Worm (Caenorhabditis elegans) whole organism, young adult: ENCODE measurements around the gene Y41D4A.7.

Experiments
- B0336.3 ChIP-seq: fragments of 200-800 bp; sonication (Bioruptor generic); IDR thresholded peaks from 2 replicates; pipeline ENCODE4 v1.3.6; 2022; ENCODE audit warnings: missing genetic modification characterization, missing compliant biosample characterization
- C06A6.2 ChIP-seq: fragments of 200-800 bp; sonication (Bioruptor generic); conservative IDR thresholded peaks from 2 replicates; pipeline ENCODE4 v1.3.6; 2022; ENCODE audit warnings: missing genetic modification characterization, missing compliant biosample characterization
- F10E7.11 ChIP-seq: sonication (generic microtip); optimal IDR thresholded peaks from 2 replicates; lab custom pipeline; 2017; ENCODE audit warnings: mild to moderate bottlenecking, missing genetic modification characterization, moderate library complexity, missing compliant biosample characterization
- F22D6.2 ChIP-seq: sonication (generic microtip); optimal IDR thresholded peaks from 2 replicates; lab custom pipeline; 2016; ENCODE audit warnings: mild to moderate bottlenecking, missing genetic modification characterization, missing compliant biosample characterization
- F37B4.10 ChIP-seq: fragments of 200-800 bp; sonication (Bioruptor generic); IDR thresholded peaks from 2 replicates; pipeline ENCODE4 v1.3.6; 2022; ENCODE audit warnings: missing genetic modification characterization, missing compliant biosample characterization
- F39B2.1 ChIP-seq: fragments of 200-800 bp; sonication (Bioruptor generic); IDR thresholded peaks from 2 replicates; pipeline ENCODE4 v1.3.6; 2022; ENCODE audit warnings: missing genetic modification reagents, missing genetic modification characterization, missing compliant biosample characterization
- F52B5.7 ChIP-seq: sonication (generic microtip); optimal IDR thresholded peaks from 2 replicates; lab custom pipeline; 2016; ENCODE audit warnings: mild to moderate bottlenecking, missing genetic modification characterization, missing compliant biosample characterization
- F57C9.4 ChIP-seq: sonication (generic microtip); optimal IDR thresholded peaks from 2 replicates; lab custom pipeline; 2017; ENCODE audit warnings: mild to moderate bottlenecking, missing genetic modification characterization, missing compliant biosample characterization
- T26A5.8 ChIP-seq: sonication (generic microtip); optimal IDR thresholded peaks from 2 replicates; lab custom pipeline; 2016; ENCODE audit warnings: missing genetic modification characterization, missing compliant biosample characterization
- Y53F4B.3 ChIP-seq: fragments of 200-800 bp; sonication (Bioruptor generic); IDR thresholded peaks from 2 replicates; pipeline ENCODE4 v1.3.6; 2022; ENCODE audit warnings: missing genetic modification reagents, missing genetic modification characterization, missing compliant biosample characterization
- Y56A3A.18 ChIP-seq: fragments of 200-800 bp; sonication (Bioruptor generic); IDR thresholded peaks from 2 replicates; pipeline ENCODE4 v1.3.6; 2022; ENCODE audit warnings: missing genetic modification reagents, missing genetic modification characterization, missing compliant biosample characterization
- Y67H2A.10 ChIP-seq: fragments of 200-800 bp; sonication (Bioruptor generic); conservative IDR thresholded peaks from 2 replicates; pipeline ENCODE4 v1.3.6; 2022; ENCODE audit warnings: missing genetic modification reagents, missing genetic modification characterization, missing compliant biosample characterization
- akir-1 ChIP-seq: fragments of 200-800 bp; sonication (Bioruptor generic); optimal IDR thresholded peaks from 2 replicates; lab custom pipeline; 2018; ENCODE audit warnings: mild to moderate bottlenecking, missing genetic modification characterization, moderate library complexity, missing compliant biosample characterization
- ama-1 ChIP-seq, 3 experiments: fragments of 150-350 bp in 1 of 3; sonication (generic microtip) in 2 of 3; optimal IDR thresholded peaks; 2 replicates each; lab custom pipeline; 2014 to 2018; ENCODE audit warnings: missing biosample characterization in 2 of 3, missing genetic modification characterization in 2 of 3, missing genetic modification reagents in 2 of 3
- attf-6 ChIP-seq: fragments of 200-800 bp; sonication (Bioruptor generic); IDR thresholded peaks from 2 replicates; pipeline ENCODE4 v1.3.6; 2022; ENCODE audit warnings: missing genetic modification reagents, missing genetic modification characterization, missing compliant biosample characterization
- ccch-3 ChIP-seq: fragments of 200-800 bp; sonication (Bioruptor generic); optimal IDR thresholded peaks from 2 replicates; lab custom pipeline; 2018; ENCODE audit warnings: mild to moderate bottlenecking, missing genetic modification characterization, missing compliant biosample characterization
- ceh-79 ChIP-seq: sonication (generic microtip); optimal IDR thresholded peaks from 2 replicates; lab custom pipeline; 2017; ENCODE audit warnings: mild to moderate bottlenecking, missing genetic modification characterization, missing compliant biosample characterization
- ceh-91 ChIP-seq: fragments of 200-800 bp; sonication (Bioruptor generic); IDR thresholded peaks from 2 replicates; pipeline ENCODE4 v1.3.6; 2022; ENCODE audit warnings: missing genetic modification reagents, missing genetic modification characterization, missing compliant biosample characterization
- dpl-1 ChIP-seq: fragments of 150-350 bp; optimal IDR thresholded peaks from 2 replicates; lab custom pipeline; 2014; ENCODE audit warnings: missing biosample characterization, missing genetic modification reagents, missing genetic modification characterization
- egl-44 ChIP-seq: fragments of 200-800 bp; sonication (Bioruptor generic); IDR thresholded peaks from 2 replicates; pipeline ENCODE4 v1.3.6; 2022; ENCODE audit warnings: missing genetic modification reagents, missing genetic modification characterization, missing compliant biosample characterization
- egrh-3 ChIP-seq: fragments of 200-800 bp; sonication (Bioruptor generic); IDR thresholded peaks from 2 replicates; pipeline ENCODE4 v1.3.6; 2022; ENCODE audit warnings: missing genetic modification reagents, missing genetic modification characterization, missing compliant biosample characterization
- gei-17 ChIP-seq: fragments of 200-800 bp; sonication (Bioruptor generic); optimal IDR thresholded peaks from 2 replicates; lab custom pipeline; 2018; ENCODE audit warnings: mild to moderate bottlenecking, missing genetic modification characterization, missing compliant biosample characterization
- him-1 ChIP-seq: sonication (generic microtip); optimal IDR thresholded peaks from 2 replicates; lab custom pipeline; 2016; ENCODE audit warnings: missing genotype, missing genetic modification reagents, missing genetic modification characterization, missing compliant biosample characterization
- hlh-12 ChIP-seq: sonication (generic microtip); optimal IDR thresholded peaks from 2 replicates; lab custom pipeline; 2016; ENCODE audit warnings: missing genetic modification characterization, missing compliant biosample characterization
- hmg-1.2 ChIP-seq: fragments of 200-800 bp; sonication (Bioruptor generic); IDR thresholded peaks from 2 replicates; pipeline ENCODE4 v1.3.6; 2022; ENCODE audit warnings: missing genetic modification reagents, missing genetic modification characterization, missing compliant biosample characterization
- hsf-1 ChIP-seq: fragments of 200-800 bp; sonication (Bioruptor generic); IDR thresholded peaks from 2 replicates; pipeline ENCODE4 v1.3.6; 2022; ENCODE audit warnings: missing genetic modification reagents, missing genetic modification characterization, missing compliant biosample characterization
- lin-35 ChIP-seq, 3 experiments: fragments of 150-350 bp in 2 of 3; sonication (generic microtip) in 1 of 3; optimal IDR thresholded peaks; 2 replicates each; lab custom pipeline; 2014 to 2018; ENCODE audit warnings: missing biosample characterization in 3 of 3, missing genetic modification characterization in 3 of 3, missing genetic modification reagents in 3 of 3
- lin-54 ChIP-seq: fragments of 200-800 bp; sonication (Bioruptor generic); optimal IDR thresholded peaks from 2 replicates; lab custom pipeline; 2018; ENCODE audit warnings: mild to moderate bottlenecking, missing genetic modification characterization, missing compliant biosample characterization
- lsy-27 ChIP-seq: sonication (generic microtip); optimal IDR thresholded peaks from 2 replicates; lab custom pipeline; 2017; ENCODE audit warnings: missing genetic modification characterization, mild to moderate bottlenecking, missing compliant biosample characterization, antibody characterized with exemption, missing genotype, borderline replicate concordance; ENCODE audit not compliant: insufficient read depth
- mel-28 ChIP-seq: sonication (generic microtip); optimal IDR thresholded peaks from 2 replicates; lab custom pipeline; 2016; ENCODE audit warnings: borderline replicate concordance, mild to moderate bottlenecking, missing genetic modification characterization, missing compliant biosample characterization
- nfya-1 ChIP-seq: sonication (generic microtip); optimal IDR thresholded peaks from 2 replicates; lab custom pipeline; 2017; ENCODE audit warnings: antibody characterized with exemption, missing compliant biosample characterization, missing genetic modification characterization, borderline replicate concordance; ENCODE audit not compliant: insufficient read depth
- nfya-2 ChIP-seq: fragments of 200-800 bp; sonication (Bioruptor generic); IDR thresholded peaks from 2 replicates; pipeline ENCODE4 v1.3.6; 2022; ENCODE audit warnings: missing genetic modification reagents, missing genetic modification characterization, missing compliant biosample characterization
- nhr-90 ChIP-seq: sonication (generic microtip); optimal IDR thresholded peaks from 2 replicates; lab custom pipeline; 2016; ENCODE audit warnings: missing genotype, mild to moderate bottlenecking, missing genetic modification characterization, missing compliant biosample characterization
- rpc-1 ChIP-seq, 2 experiments: fragments of 150-350 bp in 1 of 2; sonication (generic microtip) in 1 of 2; optimal IDR thresholded peaks; 2 replicates each; lab custom pipeline; 2014 to 2018; ENCODE audit warnings: missing biosample characterization in 1 of 2, missing genetic modification characterization in 1 of 2, missing genetic modification reagents in 1 of 2, missing genotype in 1 of 2
- sdz-38 ChIP-seq: sonication (generic microtip); optimal IDR thresholded peaks from 2 replicates; lab custom pipeline; 2016; ENCODE audit warnings: missing genotype, missing genetic modification characterization, missing compliant biosample characterization
- snpc-1.1 ChIP-seq: sonication (generic microtip); optimal IDR thresholded peaks from 2 replicates; lab custom pipeline; 2017; ENCODE audit warnings: missing genetic modification characterization, mild to moderate bottlenecking, missing compliant biosample characterization, antibody characterized with exemption, moderate library complexity, missing genotype, missing genetic modification reagents; ENCODE audit not compliant: insufficient read depth
- snpc-3.4 ChIP-seq: sonication (generic microtip); optimal IDR thresholded peaks from 2 replicates; lab custom pipeline; 2017; ENCODE audit warnings: missing genetic modification characterization, mild to moderate bottlenecking, missing compliant biosample characterization, antibody characterized with exemption, moderate library complexity, missing genotype, missing genetic modification reagents
- somi-1 ChIP-seq: fragments of 200-800 bp; sonication (Bioruptor generic); optimal IDR thresholded peaks from 2 replicates; lab custom pipeline; 2018; ENCODE audit warnings: mild to moderate bottlenecking, missing genetic modification characterization, missing compliant biosample characterization
- tbp1 ChIP-seq: fragments of 200-800 bp; sonication (Bioruptor generic); optimal IDR thresholded peaks from 2 replicates; lab custom pipeline; 2018; ENCODE audit warnings: mild to moderate bottlenecking, missing genetic modification characterization, missing compliant biosample characterization
- tbx-9 ChIP-seq: sonication (generic microtip); optimal IDR thresholded peaks from 2 replicates; lab custom pipeline; 2016; ENCODE audit warnings: borderline replicate concordance, missing genetic modification characterization, inconsistent platforms, missing compliant biosample characterization
- tlf-1 ChIP-seq: fragments of 200-800 bp; sonication (Bioruptor generic); optimal IDR thresholded peaks from 2 replicates; lab custom pipeline; 2018; ENCODE audit warnings: mild to moderate bottlenecking, missing genetic modification characterization, missing compliant biosample characterization
- zim-3 ChIP-seq: sonication (generic microtip); optimal IDR thresholded peaks from 2 replicates; lab custom pipeline; 2017; ENCODE audit warnings: mild to moderate bottlenecking, missing genetic modification characterization, moderate library complexity, missing compliant biosample characterization
- ztf-18 ChIP-seq: sonication (generic microtip); optimal IDR thresholded peaks from 2 replicates; lab custom pipeline; 2016; ENCODE audit warnings: missing genotype, mild to moderate bottlenecking, missing genetic modification characterization, missing compliant biosample characterization
- ztf-22 ChIP-seq: fragments of 200-800 bp; sonication (Bioruptor generic); optimal IDR thresholded peaks from 2 replicates; lab custom pipeline; 2018; ENCODE audit warnings: mild to moderate bottlenecking, missing genetic modification characterization, moderate library complexity, missing compliant biosample characterization
- ztf-25 ChIP-seq: fragments of 200-800 bp; sonication (Bioruptor generic); IDR thresholded peaks from 2 replicates; pipeline ENCODE4 v1.3.6; 2022; ENCODE audit warnings: missing genetic modification reagents, missing genetic modification characterization, missing compliant biosample characterization

Gene Y41D4A.7

ce11 chrIV:1768288-1768687, 6.9 kb upstream of the Y41D4A.7 start, which contains the start of gene col-108:
Gene col-108, plus strand, starts transcription at chrIV:1768588.
- TF ChIP-seq snpc-1.1 (tag; lab: Kevin White, UChicago) = no peak
- no peak for TF ChIP-seq lin-35 (GFP tag; optimal IDR thresholded peaks at IDR 0.05; lab: Kevin White, UChicago)
- TF ChIP-seq ama-1 (optimal IDR thresholded peaks at IDR 0.05; lab: Kevin White, UChicago) = no peak
- TF ChIP-seq ama-1 (GFP tag; optimal IDR thresholded peaks at IDR 0.05; lab: Kevin White, UChicago) = no peak
- TF ChIP-seq ceh-91 (GFP tag; lab: Robert Waterston, UW) = no peak
- no peak for TF ChIP-seq F22D6.2 (tag; lab: Kevin White, UChicago)
- no peak for TF ChIP-seq F37B4.10 (GFP tag; lab: Robert Waterston, UW)
- TF ChIP-seq sdz-38 (tag; lab: Kevin White, UChicago) = no peak
- TF ChIP-seq Y67H2A.10 = no peak
- no peak for TF ChIP-seq somi-1 (GFP tag; lab: Kevin White, UChicago)
- no peak for TF ChIP-seq tlf-1

ce11 chrIV:1765954-1766353, 4.6 kb upstream of the Y41D4A.7 start:
- TF ChIP-seq F39B2.1 (GFP tag; lab: Robert Waterston, UW) (no peak), ztf-18 (tag; lab: Kevin White, UChicago) (no peak), lin-54 (GFP tag; lab: Kevin White, UChicago) (no peak), ztf-25 (GFP tag; lab: Robert Waterston, UW) (no peak), F52B5.7 (tag; lab: Kevin White, UChicago) (no peak), ceh-79 (tag; lab: Kevin White, UChicago) (no peak), lin-35 (GFP tag; optimal IDR thresholded peaks at IDR 0.05; lab: Kevin White, UChicago) (no peak), ccch-3 (GFP tag; lab: Kevin White, UChicago) (no peak), dpl-1 (GFP tag; lab: Kevin White, UChicago) (no peak), C06A6.2 (GFP tag; lab: Robert Waterston, UW) (no peak), hmg-1.2 (no peak), snpc-3.4 (no peak), B0336.3 (GFP tag; lab: Robert Waterston, UW) (no peak)
- TF ChIP-seq, all 124 proteins: peak for 0

- TF ChIP-seq zim-3 (tag; lab: Kevin White, UChicago) = no peak
- no peak for TF ChIP-seq T26A5.8 (tag; lab: Kevin White, UChicago)
- no peak for TF ChIP-seq tbx-9
- TF ChIP-seq lsy-27 = no peak
- TF ChIP-seq F10E7.11 (tag; lab: Kevin White, UChicago) = no peak
- peak; percentile 84 for TF ChIP-seq hmg-1.2
- TF ChIP-seq F37B4.10 (GFP tag; lab: Robert Waterston, UW) = no peak
- TF ChIP-seq Y56A3A.18 (GFP tag; lab: Robert Waterston, UW) = no peak
- no peak for TF ChIP-seq somi-1 (GFP tag; lab: Kevin White, UChicago)
- no peak for TF ChIP-seq ceh-79 (tag; lab: Kevin White, UChicago)
- TF ChIP-seq egrh-3 (GFP tag; lab: Robert Waterston, UW) = peak; percentile 90
- no peak for TF ChIP-seq Y53F4B.3
- no peak for TF ChIP-seq nfya-1
- no peak for TF ChIP-seq rpc-1 (optimal IDR thresholded peaks at IDR 0.05; lab: Kevin White, UChicago)
- peak; percentile 7 for TF ChIP-seq rpc-1 (tag; optimal IDR thresholded peaks at IDR 0.05; lab: Kevin White, UChicago)
- TF ChIP-seq hsf-1 (GFP tag; lab: Robert Waterston, UW) = peak; percentile 59
- no peak for TF ChIP-seq nfya-2 (GFP tag; lab: Robert Waterston, UW)
- no peak for TF ChIP-seq him-1 (tag; lab: Kevin White, UChicago)
- no peak for TF ChIP-seq F57C9.4
- TF ChIP-seq mel-28 (tag; lab: Kevin White, UChicago) = no peak
- TF ChIP-seq nhr-90 (tag; lab: Kevin White, UChicago) = no peak
- TF ChIP-seq egl-44 (GFP tag; lab: Robert Waterston, UW) = no peak
- TF ChIP-seq lin-35 (GFP tag; optimal IDR thresholded peaks at IDR 0.05; lab: Kevin White, UChicago) = no peak
- no peak for TF ChIP-seq ztf-22 (GFP tag; lab: Kevin White, UChicago)
- TF ChIP-seq tbp1 (GFP tag; lab: Kevin White, UChicago) = peak; percentile 47
- TF ChIP-seq gei-17 (GFP tag; lab: Kevin White, UChicago) = no peak
- TF ChIP-seq attf-6 (GFP tag; lab: Robert Waterston, UW) = peak; percentile 90
- no peak for TF ChIP-seq hlh-12 (tag; lab: Kevin White, UChicago)
- no peak for TF ChIP-seq akir-1 (GFP tag; lab: Kevin White, UChicago)
These were observed 2.1 kb upstream of the Y41D4A.7 start for ce11 chrIV:1763452-1763851.
